Fruit fly (Drosophila melanogaster) whole organism, adult: ENCODE measurements around the gene Ube3a.

Source experiments
- CG11617 ChIP-seq: fragments of 200-800 bp; sonication (Bioruptor generic); optimal IDR thresholded peaks from 2 replicates; lab custom pipeline; 2017; ENCODE audit warnings: mild to moderate bottlenecking, missing biosample characterization, missing genetic modification reagents, missing genetic modification characterization
- CG1620 ChIP-seq: fragments of 200-800 bp; sonication (Bioruptor generic); optimal IDR thresholded peaks from 2 replicates; lab custom pipeline; 2016; ENCODE audit warnings: missing biosample characterization, missing genetic modification characterization
- Hr96 ChIP-seq: fragments of 200-800 bp; sonication (Bioruptor generic); optimal IDR thresholded peaks from 2 replicates; lab custom pipeline; 2016; ENCODE audit warnings: missing biosample characterization, missing genetic modification characterization
- Mnt ChIP-seq: fragments of 200-800 bp; sonication (Bioruptor generic); optimal IDR thresholded peaks from 2 replicates; lab custom pipeline; 2016; ENCODE audit warnings: missing biosample characterization, mild to moderate bottlenecking, missing genetic modification characterization
- kay ChIP-seq: fragments of 200-800 bp; sonication (Bioruptor generic); peaks from one replicate; lab custom pipeline; 2016; ENCODE audit warnings: missing biosample characterization, missing genetic modification characterization, borderline replicate concordance
- pad ChIP-seq: fragments of 200-800 bp; sonication (Bioruptor generic); optimal IDR thresholded peaks from 3 replicates; lab custom pipeline; 2017; ENCODE audit warnings: missing biosample characterization, missing genetic modification characterization, mild to moderate bottlenecking, moderate library complexity, missing genetic modification reagents
- toe ChIP-seq: fragments of 200-800 bp; sonication (Bioruptor generic); optimal IDR thresholded peaks from 2 replicates; lab custom pipeline; 2016; ENCODE audit warnings: missing biosample characterization, missing genetic modification characterization

dm6 chr3L:11254470-11255185 is 44.2 kb upstream of the Ube3a start:
- no peak for TF ChIP-seq CG11617 (GFP tag; lab: Kevin White, UChicago)
- no peak for TF ChIP-seq kay (GFP tag; lab: Kevin White, UChicago)
- no peak for TF ChIP-seq Mnt (GFP tag; lab: Kevin White, UChicago)
- TF ChIP-seq CG1620 (GFP tag; lab: Kevin White, UChicago) = no peak
- TF ChIP-seq toe (GFP tag; lab: Kevin White, UChicago) = no peak
- no peak for TF ChIP-seq Hr96 (GFP tag; lab: Kevin White, UChicago)
- no peak for TF ChIP-seq pad (GFP tag; lab: Kevin White, UChicago)
